Fruit fly (Drosophila melanogaster) whole organism, embryonic: Measurements from ENCODE around the gene CG12539.

ENCODE experiments used
- Bgb ChIP-seq: fragments of 200-800 bp; sonication (Bioruptor generic); IDR thresholded peaks from 2 replicates; pipeline ENCODE4 v1.3.6; 2022; ENCODE audit warnings: missing biosample characterization, missing genetic modification characterization; ENCODE audit not compliant: partially characterized antibody
- CG1024 ChIP-seq: fragments of 200-800 bp; sonication (Bioruptor generic); IDR thresholded peaks from 2 replicates; pipeline ENCODE4 v1.3.6; 2022; ENCODE audit warnings: missing biosample characterization, missing genetic modification characterization
- CG10462 ChIP-seq: fragments of 200-800 bp; sonication (Bioruptor generic); optimal IDR thresholded peaks from 2 replicates; lab custom pipeline; 2016; ENCODE audit warnings: missing biosample characterization, missing genetic modification characterization
- CG10565 ChIP-seq: fragments of 200-800 bp; sonication (Bioruptor generic); optimal IDR thresholded peaks from 3 replicates; lab custom pipeline; 2016; ENCODE audit warnings: missing biosample characterization, mild to moderate bottlenecking, missing genetic modification characterization
- CG11398 ChIP-seq: fragments of 200-800 bp; sonication (Bioruptor generic); optimal IDR thresholded peaks from 2 replicates; lab custom pipeline; 2016; ENCODE audit warnings: missing biosample characterization, missing genetic modification characterization
- CG11560 ChIP-seq: fragments of 200-800 bp; sonication (Bioruptor generic); IDR thresholded peaks from 3 replicates; pipeline ENCODE4 v1.3.6; 2022; ENCODE audit warnings: missing biosample characterization, missing genetic modification characterization
- CG12155 ChIP-seq: fragments of 200-800 bp; sonication (Bioruptor generic); optimal IDR thresholded peaks from 3 replicates; lab custom pipeline; 2016; ENCODE audit warnings: missing biosample characterization, missing genetic modification characterization
- CG12299 ChIP-seq: fragments of 200-800 bp; sonication (Bioruptor generic); optimal IDR thresholded peaks from 2 replicates; lab custom pipeline; 2018; ENCODE audit warnings: missing biosample characterization, mild to moderate bottlenecking, missing genetic modification characterization
- CG13894 ChIP-seq: fragments of 200-800 bp; sonication (Bioruptor generic); optimal IDR thresholded peaks from 3 replicates; lab custom pipeline; 2018; ENCODE audit warnings: missing biosample characterization, mild to moderate bottlenecking, missing genetic modification characterization, moderate library complexity
- CG18011 ChIP-seq: fragments of 200-800 bp; sonication (Bioruptor generic); optimal IDR thresholded peaks from 2 replicates; lab custom pipeline; 2017; ENCODE audit warnings: missing biosample characterization, missing genetic modification characterization, mild to moderate bottlenecking, moderate library complexity, missing genotype
- CG31365 ChIP-seq: fragments of 200-800 bp; sonication (Bioruptor generic); optimal IDR thresholded peaks from 2 replicates; lab custom pipeline; 2018; ENCODE audit warnings: missing biosample characterization, mild to moderate bottlenecking, missing genetic modification characterization
- CG3281 ChIP-seq: fragments of 200-800 bp; sonication (Bioruptor generic); optimal IDR thresholded peaks from 3 replicates; lab custom pipeline; 2017; ENCODE audit warnings: missing biosample characterization, mild to moderate bottlenecking, missing genetic modification characterization
- CG3847 ChIP-seq: fragments of 200-800 bp; sonication (Bioruptor generic); IDR thresholded peaks from 2 replicates; pipeline ENCODE4 v1.3.6; 2022; ENCODE audit warnings: missing biosample characterization, missing genetic modification characterization
- CG42726 ChIP-seq: fragments of 200-800 bp; sonication (Bioruptor generic); IDR thresholded peaks from 2 replicates; pipeline ENCODE4 v1.3.6; 2022; ENCODE audit warnings: missing biosample characterization, missing genetic modification characterization; ENCODE audit not compliant: partially characterized antibody
- CG4282 ChIP-seq: fragments of 200-800 bp; sonication (Bioruptor generic); optimal IDR thresholded peaks from 2 replicates; lab custom pipeline; 2016; ENCODE audit warnings: missing biosample characterization, missing genetic modification characterization
- CG6791 ChIP-seq: fragments of 200-800 bp; sonication (Bioruptor generic); IDR thresholded peaks from 3 replicates; pipeline ENCODE4 v1.3.6; 2022; ENCODE audit warnings: missing biosample characterization, missing genetic modification characterization; ENCODE audit not compliant: partially characterized antibody
- CG7357 ChIP-seq: fragments of 200-800 bp; sonication (Bioruptor generic); IDR thresholded peaks from 3 replicates; pipeline ENCODE4 v1.3.6; 2022; ENCODE audit warnings: missing biosample characterization, missing genetic modification characterization
- CG8924 ChIP-seq: fragments of 200-800 bp; optimal IDR thresholded peaks from 3 replicates; lab custom pipeline; 2019; ENCODE audit warnings: missing biosample characterization, mild to moderate bottlenecking, missing genetic modification characterization, moderate library complexity
- CG9817 ChIP-seq: fragments of 200-800 bp; sonication (Bioruptor generic); optimal IDR thresholded peaks from 2 replicates; lab custom pipeline; 2018; ENCODE audit warnings: missing biosample characterization, mild to moderate bottlenecking, missing genetic modification characterization, moderate library complexity
- Dip3 ChIP-seq: fragments of 200-800 bp; sonication (Bioruptor generic); optimal IDR thresholded peaks from 3 replicates; lab custom pipeline; 2016; ENCODE audit warnings: missing biosample characterization, missing genetic modification characterization
- ERR ChIP-seq: fragments of 200-800 bp; sonication (Bioruptor generic); optimal IDR thresholded peaks from 2 replicates; lab custom pipeline; 2016; ENCODE audit warnings: missing biosample characterization, missing genetic modification characterization
- Ets97D ChIP-seq: fragments of 200-800 bp; sonication (Bioruptor generic); optimal IDR thresholded peaks from 3 replicates; lab custom pipeline; 2016; ENCODE audit warnings: missing biosample characterization, missing genetic modification characterization
- HLHmδ ChIP-seq: fragments of 200-800 bp; sonication (Bioruptor generic); optimal IDR thresholded peaks from 2 replicates; lab custom pipeline; 2018; ENCODE audit warnings: missing biosample characterization, mild to moderate bottlenecking, missing genetic modification characterization, moderate library complexity
- Hr3 ChIP-seq: fragments of 200-800 bp; sonication (Bioruptor generic); optimal IDR thresholded peaks from 3 replicates; lab custom pipeline; 2016; ENCODE audit warnings: missing biosample characterization, missing genetic modification characterization
- Lim3 ChIP-seq: fragments of 200-800 bp; sonication (Bioruptor generic); IDR thresholded peaks from 2 replicates; pipeline ENCODE4 v1.3.6; 2022; ENCODE audit warnings: missing biosample characterization, missing genetic modification characterization
- Max ChIP-seq: fragments of 200-800 bp; sonication (Bioruptor generic); optimal IDR thresholded peaks from 2 replicates; lab custom pipeline; 2016; ENCODE audit warnings: missing biosample characterization, mild to moderate bottlenecking, missing genetic modification characterization
- NK7.1 ChIP-seq: fragments of 200-800 bp; sonication (Bioruptor generic); optimal IDR thresholded peaks from 3 replicates; lab custom pipeline; 2016; ENCODE audit warnings: missing biosample characterization, missing genetic modification characterization
- PHDP ChIP-seq: fragments of 200-800 bp; sonication (Bioruptor generic); optimal IDR thresholded peaks from 3 replicates; lab custom pipeline; 2018; ENCODE audit warnings: missing biosample characterization, mild to moderate bottlenecking, missing genetic modification characterization, moderate library complexity
- Poxn ChIP-seq: fragments of 200-800 bp; sonication (Bioruptor generic); IDR thresholded peaks from 2 replicates; pipeline ENCODE4 v1.3.6; 2022; ENCODE audit warnings: missing biosample characterization, missing genetic modification characterization
- Ptx1 ChIP-seq: fragments of 200-800 bp; sonication (Bioruptor generic); IDR thresholded peaks from 2 replicates; pipeline ENCODE4 v1.3.6; 2022; ENCODE audit warnings: missing biosample characterization, missing genetic modification characterization
- Ravus ChIP-seq: fragments of 200-800 bp; sonication (Bioruptor generic); IDR thresholded peaks from 2 replicates; pipeline ENCODE4 v1.3.6; 2022; ENCODE audit warnings: missing biosample characterization, missing genetic modification characterization
- Usf ChIP-seq: fragments of 200-800 bp; sonication (Bioruptor generic); optimal IDR thresholded peaks from 2 replicates; lab custom pipeline; 2017; ENCODE audit warnings: missing genotype, missing biosample characterization, missing genetic modification characterization
- Xrp1 ChIP-seq: fragments of 200-800 bp; sonication (Bioruptor generic); IDR thresholded peaks from 2 replicates; pipeline ENCODE4 v1.3.6; 2022; ENCODE audit warnings: missing biosample characterization, missing genetic modification characterization
- ac ChIP-seq: fragments of 200-800 bp; sonication (Bioruptor generic); optimal IDR thresholded peaks from 3 replicates; lab custom pipeline; 2017; ENCODE audit warnings: missing biosample characterization, mild to moderate bottlenecking, missing genetic modification characterization
- cas ChIP-seq: fragments of 200-800 bp; sonication (Bioruptor generic); IDR thresholded peaks from 2 replicates; pipeline ENCODE4 v1.3.6; 2022; ENCODE audit warnings: missing biosample characterization, missing genetic modification characterization
- caup ChIP-seq: fragments of 200-800 bp; sonication (Bioruptor generic); optimal IDR thresholded peaks from 3 replicates; lab custom pipeline; 2017; ENCODE audit warnings: missing biosample characterization, mild to moderate bottlenecking, missing genetic modification characterization, moderate library complexity; ENCODE audit not compliant: severe bottlenecking
- dmrt99B ChIP-seq: fragments of 200-800 bp; sonication (Bioruptor generic); optimal IDR thresholded peaks from 2 replicates; lab custom pipeline; 2018; ENCODE audit warnings: missing biosample characterization, mild to moderate bottlenecking, missing genetic modification characterization, moderate library complexity
- gt ChIP-seq: fragments of 200-800 bp; sonication (Bioruptor generic); IDR thresholded peaks from 2 replicates; pipeline ENCODE4 v1.3.6; 2022; ENCODE audit warnings: missing biosample characterization, missing genetic modification characterization
- kni ChIP-seq: fragments of 200-800 bp; sonication (Bioruptor generic); optimal IDR thresholded peaks from 3 replicates; lab custom pipeline; 2017; ENCODE audit warnings: mild to moderate bottlenecking, missing biosample characterization, missing genetic modification reagents, missing genetic modification characterization
- lbe ChIP-seq: fragments of 200-800 bp; sonication (Bioruptor generic); optimal IDR thresholded peaks from 2 replicates; lab custom pipeline; 2016; ENCODE audit warnings: missing biosample characterization, mild to moderate bottlenecking, missing genetic modification characterization
- nerfin-1 ChIP-seq: fragments of 200-800 bp; sonication (Bioruptor generic); optimal IDR thresholded peaks from 3 replicates; lab custom pipeline; 2019; ENCODE audit warnings: missing biosample characterization, mild to moderate bottlenecking, missing genetic modification characterization, moderate library complexity
- p53 ChIP-seq: fragments of 200-800 bp; sonication (Bioruptor generic); optimal IDR thresholded peaks from 2 replicates; lab custom pipeline; 2016; ENCODE audit warnings: missing biosample characterization, missing genetic modification characterization
- pzg ChIP-seq: fragments of 200-800 bp; sonication (Bioruptor generic); optimal IDR thresholded peaks from 3 replicates; lab custom pipeline; 2018; ENCODE audit warnings: missing biosample characterization, mild to moderate bottlenecking, missing genetic modification characterization, moderate library complexity
- row ChIP-seq: fragments of 200-800 bp; sonication (Bioruptor generic); IDR thresholded peaks from 3 replicates; pipeline ENCODE4 v1.3.6; 2022; ENCODE audit warnings: missing biosample characterization, missing genetic modification characterization
- sens ChIP-seq: fragments of 200-800 bp; sonication (Bioruptor generic); peaks from one replicate; lab custom pipeline; 2016; ENCODE audit warnings: missing biosample characterization, missing genetic modification characterization
- stc ChIP-seq: fragments of 200-800 bp; sonication (Bioruptor generic); IDR thresholded peaks from 2 replicates; pipeline ENCODE4 v1.3.6; 2022; ENCODE audit warnings: missing biosample characterization, missing genetic modification characterization
- tgo ChIP-seq: fragments of 200-800 bp; sonication (Bioruptor generic); IDR thresholded peaks from 3 replicates; pipeline ENCODE4 v1.3.6; 2022; ENCODE audit warnings: missing biosample characterization, missing genetic modification characterization
- tna ChIP-seq: fragments of 200-800 bp; sonication (Bioruptor generic); IDR thresholded peaks from 2 replicates; pipeline ENCODE4 v1.3.6; 2022; ENCODE audit warnings: missing biosample characterization, missing genetic modification characterization; ENCODE audit not compliant: partially characterized antibody
- toy ChIP-seq: fragments of 200-800 bp; sonication (Bioruptor generic); IDR thresholded peaks from 2 replicates; pipeline ENCODE4 v1.3.6; 2022; ENCODE audit warnings: missing biosample characterization, missing genetic modification characterization
- tx ChIP-seq: fragments of 200-800 bp; sonication (Bioruptor generic); optimal IDR thresholded peaks from 2 replicates; lab custom pipeline; 2016; ENCODE audit warnings: missing biosample characterization, missing genetic modification characterization

The CG12539 gene

DNA sequence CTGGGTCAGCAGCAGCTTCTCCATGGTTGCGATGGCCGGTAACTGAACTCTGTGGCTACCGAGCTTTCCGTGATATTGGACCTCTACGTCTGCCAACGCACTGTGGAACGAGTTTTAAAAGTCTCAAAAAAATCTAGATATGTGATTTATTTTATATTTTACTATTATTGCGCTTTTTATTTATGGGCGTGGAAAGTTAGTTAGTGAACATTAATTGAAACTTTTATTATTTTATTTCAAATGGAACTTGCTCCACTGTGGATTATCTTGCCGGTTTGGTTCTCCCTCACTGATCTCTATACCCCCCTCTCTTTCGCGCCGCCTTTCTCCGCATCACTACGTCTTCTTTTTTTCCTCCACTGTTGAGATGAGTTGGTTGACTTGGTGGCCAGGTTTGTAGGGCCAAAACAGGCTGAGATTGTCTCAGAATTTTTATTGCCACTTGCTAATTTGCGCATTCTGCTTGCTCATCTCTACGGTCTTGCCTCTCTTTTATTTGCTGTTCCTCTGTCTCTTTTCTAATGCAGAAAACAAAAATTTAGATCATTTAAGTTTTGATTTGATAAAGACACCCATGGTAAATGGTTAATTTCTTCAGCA lies 4.3 kb upstream of the CG12539 start, which contains the start of gene CG9522 (continued):
- TF ChIP-seq CG8924 (tag; lab: Kevin White, UChicago): peak; percentile 75
- TF ChIP-seq tx (GFP tag; lab: Kevin White, UChicago): peak; percentile 4
- peak; percentile 58 for TF ChIP-seq CG3281 (GFP tag; lab: Kevin White, UChicago)
- no peak for TF ChIP-seq pzg (GFP tag; lab: Kevin White, UChicago)
- TF ChIP-seq toy: 0 out of 2 replicates have a peak, but pooled peaks have one; percentile 21
- peak; percentile 92 for TF ChIP-seq sens (GFP tag; lab: Kevin White, UChicago)
- peak; percentile 53; the same call in 2 of the 3 replicates for TF ChIP-seq CG7357 (GFP tag; lab: Robert Waterston, UW)
- no peak for TF ChIP-seq tna
- TF ChIP-seq CG10462 (GFP tag; lab: Kevin White, UChicago): peak; percentile 33
- peak; percentile 20 for TF ChIP-seq ERR (GFP tag; lab: Kevin White, UChicago)
- peak; percentile 75 for TF ChIP-seq row (GFP tag; lab: Robert Waterston, UW)
- no peak for TF ChIP-seq CG13894
- TF ChIP-seq Lim3 (GFP tag; lab: Robert Waterston, UW): 0 out of 2 replicates have a peak, but pooled peaks have one; percentile 39
- peak; percentile 6 for TF ChIP-seq Ets97D
- TF ChIP-seq CG11560 (tag; lab: Robert Waterston, UW): no peak
- TF ChIP-seq CG1024: peak; percentile 69
- TF ChIP-seq p53 (GFP tag; lab: Kevin White, UChicago): no peak
- peak; percentile 45 for TF ChIP-seq Hr3
- no peak for TF ChIP-seq gt
- peak; percentile 33 for TF ChIP-seq CG12299
- TF ChIP-seq CG18011 (GFP tag; lab: Kevin White, UChicago): peak; percentile 8
- no peak for TF ChIP-seq CG10565
- no peak for TF ChIP-seq ac
- TF ChIP-seq lbe (GFP tag; lab: Kevin White, UChicago): no peak
- peak; percentile 59 for TF ChIP-seq tgo (GFP tag; lab: Robert Waterston, UW)
- peak; percentile 59 for TF ChIP-seq CG12155 (GFP tag; lab: Kevin White, UChicago)
- peak; percentile 75 for TF ChIP-seq PHDP (tag; lab: Kevin White, UChicago)
- TF ChIP-seq stc: peak; percentile 36; the same call in 1 of the 2 replicates
- TF ChIP-seq Ravus (GFP tag; lab: Robert Waterston, UW): no peak; the same call in 1 of the 2 replicates
- TF ChIP-seq Poxn: no peak
- TF ChIP-seq CG4282 (GFP tag; lab: Kevin White, UChicago): no peak
- peak; percentile 35 for TF ChIP-seq Usf (GFP tag; lab: Kevin White, UChicago)
- no peak for TF ChIP-seq Bgb (GFP tag; lab: Robert Waterston, UW)
- TF ChIP-seq HLHmδ (GFP tag; lab: Kevin White, UChicago): no peak
- peak; percentile 86 for TF ChIP-seq Xrp1 (GFP tag; lab: Robert Waterston, UW)
- TF ChIP-seq Ptx1 (GFP tag; lab: Robert Waterston, UW): peak; percentile 71
- TF ChIP-seq CG42726 (GFP tag; lab: Robert Waterston, UW): no peak
- peak; percentile 49 for TF ChIP-seq CG9817 (tag; lab: Kevin White, UChicago)
- no peak for TF ChIP-seq CG11398 (GFP tag; lab: Kevin White, UChicago)
- TF ChIP-seq Max (GFP tag; lab: Kevin White, UChicago): peak; percentile 28
- TF ChIP-seq Dip3 (GFP tag; lab: Kevin White, UChicago): peak; percentile 51
- no peak for TF ChIP-seq kni
- 0 out of 2 replicates have a peak, but pooled peaks have one; percentile 10 for TF ChIP-seq cas
- TF ChIP-seq CG3847 (GFP tag; lab: Robert Waterston, UW): peak; percentile 59
- no peak for TF ChIP-seq CG31365
- TF ChIP-seq CG6791: 0 out of 3 replicates have a peak, but pooled peaks have one; percentile 15
- TF ChIP-seq nerfin-1 (tag; lab: Kevin White, UChicago): peak; percentile 61
- TF ChIP-seq NK7.1 (GFP tag; lab: Kevin White, UChicago): no peak
- peak; percentile 58 for TF ChIP-seq caup (GFP tag; lab: Kevin White, UChicago)
- TF ChIP-seq dmrt99B: peak; percentile 69
